Fruit fly (Drosophila melanogaster): Measurements from ENCODE around the gene CG31245.

- no peak for TF ChIP-seq Hr4 (GFP tag; optimal IDR thresholded peaks at IDR 0.05)
- no peak for TF ChIP-seq fkh (GFP tag; optimal IDR thresholded peaks at IDR 0.05)
- TF ChIP-seq Smox (GFP tag; optimal IDR thresholded peaks at IDR 0.05): no peak
These were observed at the start of gene CG31245 for dm6 chr3R:19377125-19377524.

Data from whole organism, prepupa.